Fruit fly (Drosophila melanogaster) whole organism, adult: ENCODE data around the gene Ptpmeg.

ENCODE experiments used
- CG14711 ChIP-seq: fragments of 200-800 bp; sonication (Bioruptor generic); optimal IDR thresholded peaks from 2 replicates; lab custom pipeline; 2018; ENCODE audit warnings: missing biosample characterization, mild to moderate bottlenecking, missing genetic modification characterization, moderate library complexity
- CG5204 ChIP-seq: fragments of 200-800 bp; sonication (Bioruptor generic); optimal IDR thresholded peaks from 2 replicates; lab custom pipeline; 2016; ENCODE audit warnings: missing biosample characterization, missing genetic modification characterization
- Hr96 ChIP-seq: fragments of 200-800 bp; sonication (Bioruptor generic); optimal IDR thresholded peaks from 2 replicates; lab custom pipeline; 2016; ENCODE audit warnings: missing biosample characterization, missing genetic modification characterization
- ovo ChIP-seq: fragments of 200-800 bp; sonication (Bioruptor generic); optimal IDR thresholded peaks from 2 replicates; lab custom pipeline; 2016; ENCODE audit warnings: missing biosample characterization, missing genetic modification characterization

DNA sequence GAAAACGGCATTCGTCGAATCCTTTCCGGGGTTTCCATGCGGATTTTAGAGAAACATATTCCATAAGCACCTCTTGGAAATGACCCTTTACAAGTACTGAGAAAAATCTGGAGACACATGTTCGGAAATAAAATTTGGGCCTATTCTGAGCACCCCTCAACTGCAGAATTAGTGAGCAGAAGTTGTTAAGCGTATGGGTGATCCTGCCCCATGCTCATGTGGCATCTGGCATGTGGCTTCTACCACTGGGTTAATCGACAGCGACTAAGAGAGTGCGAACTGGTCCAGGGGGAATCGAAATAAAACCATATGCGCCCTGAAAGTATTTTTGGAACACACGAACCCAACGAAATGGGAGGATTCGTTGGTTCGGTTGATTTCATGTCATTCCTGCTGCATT lies 7.1 kb upstream of the Ptpmeg start:
- no peak for TF ChIP-seq CG14711
- no peak for TF ChIP-seq ovo
- no peak for TF ChIP-seq Hr96 (GFP tag; lab: Kevin White, UChicago)
- TF ChIP-seq CG5204 (GFP tag; lab: Kevin White, UChicago) = no peak
